Fruit fly (Drosophila melanogaster) whole organism, embryonic: ENCODE results near the gene Wdfy2.

ENCODE experiments used
- ATbp ChIP-seq: fragments of 200-800 bp; sonication (Bioruptor generic); optimal IDR thresholded peaks from 2 replicates; lab custom pipeline; 2017; ENCODE audit warnings: missing biosample characterization, mild to moderate bottlenecking, missing genetic modification characterization, missing genetic modification reagents
- C15 ChIP-seq: fragments of 200-800 bp; sonication (Bioruptor generic); IDR thresholded peaks from 3 replicates; pipeline ENCODE4 v1.3.6; 2022; ENCODE audit warnings: missing biosample characterization, missing genetic modification characterization
- CG10267 ChIP-seq: fragments of 200-800 bp; sonication (Bioruptor generic); optimal IDR thresholded peaks from 2 replicates; lab custom pipeline; 2018; ENCODE audit warnings: missing biosample characterization, mild to moderate bottlenecking, missing genetic modification characterization, moderate library complexity
- CG10274 ChIP-seq: fragments of 200-800 bp; sonication (Bioruptor generic); optimal IDR thresholded peaks from 3 replicates; lab custom pipeline; 2017; ENCODE audit warnings: missing biosample characterization, mild to moderate bottlenecking, missing genetic modification characterization
- CG11723 ChIP-seq: fragments of 200-800 bp; sonication (Bioruptor generic); optimal IDR thresholded peaks from 2 replicates; lab custom pipeline; 2017; ENCODE audit warnings: missing biosample characterization, mild to moderate bottlenecking, missing genetic modification characterization
- CG12236 ChIP-seq: fragments of 200-800 bp; sonication (Bioruptor generic); optimal IDR thresholded peaks from 2 replicates; lab custom pipeline; 2016; ENCODE audit warnings: missing biosample characterization, missing genetic modification characterization
- CG13424 ChIP-seq: fragments of 200-800 bp; sonication (Bioruptor generic); optimal IDR thresholded peaks from 2 replicates; lab custom pipeline; 2019; ENCODE audit warnings: missing biosample characterization, mild to moderate bottlenecking, missing genetic modification characterization, moderate library complexity
- CG13894 ChIP-seq: fragments of 200-800 bp; sonication (Bioruptor generic); optimal IDR thresholded peaks from 3 replicates; lab custom pipeline; 2018; ENCODE audit warnings: missing biosample characterization, mild to moderate bottlenecking, missing genetic modification characterization, moderate library complexity
- CG14050 ChIP-seq: fragments of 200-800 bp; sonication (Bioruptor generic); IDR thresholded peaks from 3 replicates; pipeline ENCODE4 v1.3.6; 2022; ENCODE audit warnings: missing biosample characterization, missing genetic modification characterization
- CG17612 ChIP-seq: fragments of 200-800 bp; sonication (Bioruptor generic); IDR thresholded peaks from 2 replicates; pipeline ENCODE4 v1.3.6; 2022; ENCODE audit warnings: missing biosample characterization, missing genetic modification characterization
- CG18262 ChIP-seq: fragments of 200-800 bp; optimal IDR thresholded peaks from 3 replicates; lab custom pipeline; 2019; ENCODE audit warnings: missing biosample characterization, mild to moderate bottlenecking, missing genetic modification characterization, moderate library complexity
- CG2120 ChIP-seq: fragments of 200-800 bp; sonication (Bioruptor generic); optimal IDR thresholded peaks from 3 replicates; lab custom pipeline; 2016; ENCODE audit warnings: missing biosample characterization, missing genetic modification characterization
- CG32772 ChIP-seq: fragments of 200-800 bp; sonication (Bioruptor generic); IDR thresholded peaks from 2 replicates; pipeline ENCODE4 v1.3.6; 2022; ENCODE audit warnings: missing biosample characterization, missing genetic modification characterization
- CG4282 ChIP-seq: fragments of 200-800 bp; sonication (Bioruptor generic); optimal IDR thresholded peaks from 2 replicates; lab custom pipeline; 2016; ENCODE audit warnings: missing biosample characterization, missing genetic modification characterization
- CG7372 ChIP-seq: fragments of 200-800 bp; sonication (Bioruptor generic); IDR thresholded peaks from 2 replicates; pipeline ENCODE4 v1.3.6; 2022; ENCODE audit warnings: missing biosample characterization, missing genetic modification characterization
- CG7963 ChIP-seq: fragments of 200-800 bp; sonication (Bioruptor generic); IDR thresholded peaks from 3 replicates; pipeline ENCODE4 v1.3.6; 2022; ENCODE audit warnings: missing biosample characterization, missing genetic modification characterization; ENCODE audit not compliant: partially characterized antibody
- CG9797 ChIP-seq: fragments of 200-800 bp; sonication (Bioruptor generic); optimal IDR thresholded peaks from 3 replicates; lab custom pipeline; 2018; ENCODE audit warnings: missing biosample characterization, mild to moderate bottlenecking, missing genetic modification characterization
- Deaf1 ChIP-seq: fragments of 200-800 bp; optimal IDR thresholded peaks from 3 replicates; lab custom pipeline; 2019; ENCODE audit warnings: missing biosample characterization, mild to moderate bottlenecking, missing genetic modification characterization, moderate library complexity
- Elba2 ChIP-seq: fragments of 200-800 bp; sonication (Bioruptor generic); optimal IDR thresholded peaks from 3 replicates; lab custom pipeline; 2016; ENCODE audit warnings: missing biosample characterization, missing genetic modification characterization
- Fer2 ChIP-seq: fragments of 200-800 bp; sonication (Bioruptor generic); optimal IDR thresholded peaks from 2 replicates; lab custom pipeline; 2018; ENCODE audit warnings: missing biosample characterization, mild to moderate bottlenecking, missing genetic modification characterization, moderate library complexity
- Fer3 ChIP-seq: fragments of 200-800 bp; sonication (Bioruptor generic); optimal IDR thresholded peaks from 2 replicates; lab custom pipeline; 2018; ENCODE audit warnings: missing biosample characterization, mild to moderate bottlenecking, missing genetic modification characterization, moderate library complexity
- HHEX ChIP-seq: fragments of 200-800 bp; sonication (Bioruptor generic); optimal IDR thresholded peaks from 3 replicates; lab custom pipeline; 2017; ENCODE audit warnings: missing biosample characterization, mild to moderate bottlenecking, missing genetic modification characterization, missing genetic modification reagents
- HmgZ ChIP-seq: fragments of 200-800 bp; sonication (Bioruptor generic); optimal IDR thresholded peaks from 2 replicates; lab custom pipeline; 2018; ENCODE audit warnings: missing biosample characterization, mild to moderate bottlenecking, missing genetic modification characterization
- Hr51 ChIP-seq, 2 experiments: fragments of 200-800 bp; sonication (Bioruptor generic); optimal IDR thresholded peaks; 2 replicates in 1 of 2; 3 replicates in 1 of 2; lab custom pipeline; 2016 to 2018; ENCODE audit warnings: missing biosample characterization in 2 of 2, missing genetic modification characterization in 2 of 2, mild to moderate bottlenecking in 1 of 2, moderate library complexity in 1 of 2
- Mad ChIP-seq: fragments of 200-800 bp; sonication (Bioruptor generic); optimal IDR thresholded peaks from 2 replicates; lab custom pipeline; 2016; ENCODE audit warnings: missing biosample characterization, missing genetic modification characterization
- Neu2 ChIP-seq: fragments of 200-800 bp; sonication (Bioruptor generic); optimal IDR thresholded peaks from 3 replicates; lab custom pipeline; 2016; ENCODE audit warnings: missing biosample characterization, missing genetic modification characterization, borderline replicate concordance
- Nf-YC ChIP-seq: fragments of 200-800 bp; optimal IDR thresholded peaks from 3 replicates; lab custom pipeline; 2019; ENCODE audit warnings: missing biosample characterization, mild to moderate bottlenecking, missing genetic modification characterization, moderate library complexity
- Sry-β ChIP-seq: fragments of 200-800 bp; sonication (Bioruptor generic); optimal IDR thresholded peaks from 2 replicates; lab custom pipeline; 2018; ENCODE audit warnings: missing biosample characterization, mild to moderate bottlenecking, missing genetic modification characterization, moderate library complexity
- Stat92E ChIP-seq, 3 experiments: fragments of >200 bp in 2 of 3; fragments of 200-800 bp in 1 of 3; sonication (Bioruptor generic) in 1 of 3; optimal IDR thresholded peaks; 2 replicates each; lab custom pipeline; 2017 to 2019; ENCODE audit warnings: missing biosample characterization in 3 of 3, missing genetic modification characterization in 3 of 3, mild to moderate bottlenecking in 1 of 3, moderate library complexity in 1 of 3
- Tbp ChIP-seq: fragments of >200 bp; optimal IDR thresholded peaks from 2 replicates; lab custom pipeline; 2018; ENCODE audit warnings: missing biosample characterization, missing genetic modification characterization
- Xbp1 ChIP-seq: fragments of 200-800 bp; sonication (Bioruptor generic); optimal IDR thresholded peaks from 3 replicates; lab custom pipeline; 2016; ENCODE audit warnings: missing biosample characterization, mild to moderate bottlenecking, missing genetic modification characterization
- az2 ChIP-seq: fragments of 200-800 bp; sonication (Bioruptor generic); optimal IDR thresholded peaks from 3 replicates; lab custom pipeline; 2016; ENCODE audit warnings: missing biosample characterization, missing genetic modification characterization
- bab2 ChIP-seq: fragments of 200-800 bp; sonication (Bioruptor generic); optimal IDR thresholded peaks from 2 replicates; lab custom pipeline; 2016; ENCODE audit warnings: missing biosample characterization, missing genetic modification characterization
- cas ChIP-seq: fragments of 200-800 bp; sonication (Bioruptor generic); IDR thresholded peaks from 2 replicates; pipeline ENCODE4 v1.3.6; 2022; ENCODE audit warnings: missing biosample characterization, missing genetic modification characterization
- chm ChIP-seq: fragments of 200-800 bp; sonication (Bioruptor generic); IDR thresholded peaks from 2 replicates; pipeline ENCODE4 v1.3.6; 2022; ENCODE audit warnings: missing biosample characterization, missing genetic modification characterization
- ci ChIP-seq: fragments of 200-800 bp; sonication (Bioruptor generic); IDR thresholded peaks from 3 replicates; pipeline ENCODE4 v1.3.6; 2022; ENCODE audit warnings: missing biosample characterization, missing genetic modification characterization
- crc ChIP-seq: fragments of 200-800 bp; sonication (Bioruptor generic); optimal IDR thresholded peaks from 2 replicates; lab custom pipeline; 2016; ENCODE audit warnings: missing biosample characterization, missing genetic modification characterization
- croc ChIP-seq: fragments of 200-800 bp; sonication (Bioruptor generic); conservative IDR thresholded peaks from 3 replicates; pipeline ENCODE4 v1.3.6; 2022; ENCODE audit warnings: missing biosample characterization, missing genetic modification characterization
- esg ChIP-seq: fragments of 200-800 bp; sonication (Bioruptor generic); conservative IDR thresholded peaks from 2 replicates; pipeline ENCODE4 v1.3.6; 2022; ENCODE audit warnings: missing biosample characterization, missing genetic modification characterization
- fd3F ChIP-seq: fragments of 200-800 bp; sonication (Bioruptor generic); optimal IDR thresholded peaks from 2 replicates; lab custom pipeline; 2018; ENCODE audit warnings: missing biosample characterization, mild to moderate bottlenecking, missing genetic modification characterization, moderate library complexity
- fu2 ChIP-seq: fragments of 200-800 bp; sonication (Bioruptor generic); optimal IDR thresholded peaks from 2 replicates; lab custom pipeline; 2016; ENCODE audit warnings: missing biosample characterization, missing genetic modification characterization
- grau ChIP-seq: fragments of 200-800 bp; optimal IDR thresholded peaks from 3 replicates; lab custom pipeline; 2019; ENCODE audit warnings: missing biosample characterization, mild to moderate bottlenecking, missing genetic modification characterization, moderate library complexity
- gsb-n ChIP-seq: fragments of 200-800 bp; sonication (Bioruptor generic); optimal IDR thresholded peaks from 3 replicates; lab custom pipeline; 2018; ENCODE audit warnings: missing biosample characterization, mild to moderate bottlenecking, missing genetic modification characterization
- kay ChIP-seq: fragments of 200-800 bp; sonication (Bioruptor generic); optimal IDR thresholded peaks from 2 replicates; lab custom pipeline; 2016; ENCODE audit warnings: missing biosample characterization, missing genetic modification characterization
- mld ChIP-seq: fragments of 200-800 bp; sonication (Bioruptor generic); IDR thresholded peaks from 3 replicates; pipeline ENCODE4 v1.3.6; 2022; ENCODE audit warnings: missing biosample characterization, missing genetic modification characterization; ENCODE audit not compliant: partially characterized antibody
- nau ChIP-seq: fragments of 200-800 bp; sonication (Bioruptor generic); optimal IDR thresholded peaks from 3 replicates; lab custom pipeline; 2017; ENCODE audit warnings: missing biosample characterization, mild to moderate bottlenecking, missing genetic modification characterization, missing genetic modification reagents
- nom ChIP-seq: fragments of 200-800 bp; sonication (Bioruptor generic); optimal IDR thresholded peaks from 2 replicates; lab custom pipeline; 2017; ENCODE audit warnings: missing biosample characterization, missing genetic modification characterization, mild to moderate bottlenecking, moderate library complexity, missing genetic modification reagents
- onecut ChIP-seq: fragments of 200-800 bp; sonication (Bioruptor generic); IDR thresholded peaks from 2 replicates; pipeline ENCODE4 v1.3.6; 2022; ENCODE audit warnings: missing biosample characterization, missing genetic modification characterization
- so ChIP-seq: fragments of 200-800 bp; sonication (Bioruptor generic); IDR thresholded peaks from 3 replicates; pipeline ENCODE4 v1.3.6; 2022; ENCODE audit warnings: missing biosample characterization, missing genetic modification characterization
- trem ChIP-seq: fragments of 200-800 bp; optimal IDR thresholded peaks from 3 replicates; lab custom pipeline; 2019; ENCODE audit warnings: missing biosample characterization, mild to moderate bottlenecking, missing genetic modification characterization, moderate library complexity

Gene Wdfy2

dm6 chr2L:10468388-10468787 lies 45.3 kb downstream of the Wdfy2 start (continued):
- TF ChIP-seq CG17612 (GFP tag; lab: Robert Waterston, UW) = peak; percentile 43; the same call in 1 of the 2 replicates
- TF ChIP-seq ATbp (GFP tag; lab: Kevin White, UChicago) = peak; percentile 49
- no peak for TF ChIP-seq C15
- peak; percentile 23 for TF ChIP-seq gsb-n (tag; lab: Kevin White, UChicago)
- TF ChIP-seq Mad (GFP tag; lab: Kevin White, UChicago) = peak; percentile 11
- no peak for TF ChIP-seq Deaf1 (tag; lab: Kevin White, UChicago)
- no peak for TF ChIP-seq CG13894 (tag; lab: Kevin White, UChicago)
- 0 out of 2 replicates have a peak, but pooled peaks have one; percentile 55 for TF ChIP-seq chm (GFP tag; lab: Robert Waterston, UW)
- TF ChIP-seq az2 = peak; percentile 55
- TF ChIP-seq CG32772 = peak; percentile 51; the same call in 1 of the 2 replicates
- peak; percentile 61 for TF ChIP-seq esg (GFP tag; lab: Robert Waterston, UW)
- peak; percentile 52 for TF ChIP-seq CG18262 (tag; lab: Kevin White, UChicago)
- 0 out of 3 replicates have a peak, but pooled peaks have one; percentile 14 for TF ChIP-seq croc (GFP tag; lab: Robert Waterston, UW)
- TF ChIP-seq CG11723 (GFP tag; lab: Kevin White, UChicago) = no peak
- TF ChIP-seq nom (GFP tag; lab: Kevin White, UChicago) = no peak
- TF ChIP-seq Fer3 (tag; lab: Kevin White, UChicago) = peak; percentile 69
- TF ChIP-seq CG12236 (GFP tag; lab: Kevin White, UChicago) = no peak
- TF ChIP-seq fu2 = no peak
- TF ChIP-seq ci = peak; percentile 75; the same call in 2 of the 3 replicates
- peak; percentile 26 for TF ChIP-seq bab2 (GFP tag; lab: Kevin White, UChicago)
- TF ChIP-seq Sry-β (GFP tag; lab: Kevin White, UChicago) = no peak
- TF ChIP-seq cas (GFP tag; lab: Robert Waterston, UW) = no peak
- TF ChIP-seq HHEX (GFP tag; lab: Kevin White, UChicago) = peak; percentile 61
- peak; percentile 41 for TF ChIP-seq kay (GFP tag; lab: Kevin White, UChicago)
- peak; percentile 67 for TF ChIP-seq CG13424 (tag; lab: Kevin White, UChicago)
- TF ChIP-seq Elba2 (GFP tag; lab: Kevin White, UChicago) = no peak
- TF ChIP-seq CG7372 = peak; percentile 62; the same call in 1 of the 2 replicates
- TF ChIP-seq HmgZ (tag; lab: Kevin White, UChicago) = peak; percentile 15
- TF ChIP-seq Xbp1 (GFP tag; lab: Kevin White, UChicago) = peak; percentile 61
- TF ChIP-seq onecut = peak; percentile 38; the same call in 1 of the 2 replicates
- peak; percentile 41 for TF ChIP-seq CG10267 (tag; lab: Kevin White, UChicago)
- no peak for TF ChIP-seq Tbp
- peak; percentile 35 for TF ChIP-seq Nf-YC (tag; lab: Kevin White, UChicago)
- peak; percentile 25 for TF ChIP-seq Fer2
- peak; percentile 51; the same call in 1 of the 3 replicates for TF ChIP-seq so (GFP tag; lab: Robert Waterston, UW)
- TF ChIP-seq Stat92E (GFP tag; optimal IDR thresholded peaks at IDR 0.05; lab: Kevin White, UChicago) = no peak
- no peak for TF ChIP-seq nau (GFP tag; lab: Kevin White, UChicago)
- peak; percentile 3 to 56 for TF ChIP-seq Hr51 (GFP tag; optimal IDR thresholded peaks at IDR 0.05; lab: Kevin White, UChicago)
- TF ChIP-seq mld (GFP tag; lab: Robert Waterston, UW) = no peak
- TF ChIP-seq CG9797 (GFP tag; lab: Kevin White, UChicago) = no peak
- no peak for TF ChIP-seq CG7963 (GFP tag; lab: Robert Waterston, UW)
- no peak for TF ChIP-seq CG10274 (GFP tag; lab: Kevin White, UChicago)
- peak; percentile 43 for TF ChIP-seq CG2120 (GFP tag; lab: Kevin White, UChicago)
- peak; percentile 16 for TF ChIP-seq trem (tag; lab: Kevin White, UChicago)
- TF ChIP-seq CG14050 = peak; percentile 45; the same call in 1 of the 3 replicates
- TF ChIP-seq crc (GFP tag; lab: Kevin White, UChicago) = no peak
- TF ChIP-seq Neu2 (GFP tag; lab: Kevin White, UChicago) = no peak
- TF ChIP-seq fd3F (GFP tag; lab: Kevin White, UChicago) = peak; percentile 33
- TF ChIP-seq CG4282 = no peak
- TF ChIP-seq grau (tag; lab: Kevin White, UChicago) = peak; percentile 61
